Worm (Caenorhabditis elegans) whole organism, young adult: ENCODE results near the gene srw-77.

Experiments
- B0261.1 ChIP-seq: sonication (generic microtip); optimal IDR thresholded peaks from 2 replicates; lab custom pipeline; 2016; ENCODE audit warnings: mild to moderate bottlenecking, missing genetic modification characterization, moderate library complexity, missing compliant biosample characterization
- C17E4.6 ChIP-seq: fragments of 200-800 bp; sonication (Bioruptor generic); IDR thresholded peaks from 2 replicates; pipeline ENCODE4 v1.3.6; 2022; ENCODE audit warnings: missing genetic modification reagents, missing genetic modification characterization, missing compliant biosample characterization
- D2030.7 ChIP-seq: fragments of 200-800 bp; sonication (Bioruptor generic); IDR thresholded peaks from 2 replicates; pipeline ENCODE4 v1.3.6; 2022; ENCODE audit warnings: missing genetic modification reagents, missing genetic modification characterization, missing compliant biosample characterization
- F57C9.4 ChIP-seq: sonication (generic microtip); optimal IDR thresholded peaks from 2 replicates; lab custom pipeline; 2017; ENCODE audit warnings: mild to moderate bottlenecking, missing genetic modification characterization, missing compliant biosample characterization
- Y53G8AR.9 ChIP-seq: fragments of 200-800 bp; sonication (Bioruptor generic); conservative IDR thresholded peaks from 2 replicates; pipeline ENCODE4 v1.3.6; 2022; ENCODE audit warnings: missing genetic modification reagents, missing genetic modification characterization, missing compliant biosample characterization
- Y79H2A.3 ChIP-seq: fragments of 200-800 bp; sonication (Bioruptor generic); conservative IDR thresholded peaks from 2 replicates; pipeline ENCODE4 v1.3.6; 2022; ENCODE audit warnings: missing genetic modification reagents, missing genetic modification characterization, missing compliant biosample characterization
- ama-1 ChIP-seq, 3 experiments: fragments of 150-350 bp in 1 of 3; sonication (generic microtip) in 2 of 3; optimal IDR thresholded peaks; 2 replicates each; lab custom pipeline; 2014 to 2018; ENCODE audit warnings: missing biosample characterization in 2 of 3, missing genetic modification characterization in 2 of 3, missing genetic modification reagents in 2 of 3
- attf-3 ChIP-seq: fragments of 200-800 bp; sonication (Bioruptor generic); conservative IDR thresholded peaks from 2 replicates; pipeline ENCODE4 v1.3.6; 2022; ENCODE audit warnings: missing genetic modification reagents, missing genetic modification characterization, missing compliant biosample characterization
- attf-5 ChIP-seq: fragments of 200-800 bp; sonication (Bioruptor generic); optimal IDR thresholded peaks from 2 replicates; lab custom pipeline; 2018; ENCODE audit warnings: mild to moderate bottlenecking, missing genetic modification characterization, missing compliant biosample characterization
- attf-6 ChIP-seq: fragments of 200-800 bp; sonication (Bioruptor generic); IDR thresholded peaks from 2 replicates; pipeline ENCODE4 v1.3.6; 2022; ENCODE audit warnings: missing genetic modification reagents, missing genetic modification characterization, missing compliant biosample characterization
- bed-1 ChIP-seq: fragments of 200-800 bp; sonication (Bioruptor generic); IDR thresholded peaks from 2 replicates; pipeline ENCODE4 v1.3.6; 2022; ENCODE audit warnings: missing genetic modification reagents, missing genetic modification characterization, missing compliant biosample characterization
- cebp-2 ChIP-seq: fragments of 200-800 bp; sonication (Bioruptor generic); IDR thresholded peaks from 2 replicates; pipeline ENCODE4 v1.3.6; 2022; ENCODE audit warnings: missing genetic modification characterization, missing compliant biosample characterization
- ceh-27 ChIP-seq: fragments of 200-800 bp; sonication (Bioruptor generic); optimal IDR thresholded peaks from 2 replicates; lab custom pipeline; 2018; ENCODE audit warnings: mild to moderate bottlenecking, missing genetic modification characterization, moderate library complexity, missing compliant biosample characterization
- die-1 ChIP-seq: sonication (generic microtip); optimal IDR thresholded peaks from 2 replicates; lab custom pipeline; 2016; ENCODE audit warnings: missing genotype, mild to moderate bottlenecking, missing genetic modification characterization, missing compliant biosample characterization
- dox-1 ChIP-seq: fragments of 200-800 bp; sonication (Bioruptor generic); IDR thresholded peaks from 2 replicates; pipeline ENCODE4 v1.3.6; 2022; ENCODE audit warnings: missing genetic modification reagents, missing genetic modification characterization, missing compliant biosample characterization
- ekl-4 ChIP-seq: fragments of 200-800 bp; sonication (Bioruptor generic); IDR thresholded peaks from 2 replicates; pipeline ENCODE4 v1.3.6; 2022; ENCODE audit warnings: missing genetic modification reagents, missing genetic modification characterization, missing compliant biosample characterization
- him-1 ChIP-seq: sonication (generic microtip); optimal IDR thresholded peaks from 2 replicates; lab custom pipeline; 2016; ENCODE audit warnings: missing genotype, missing genetic modification reagents, missing genetic modification characterization, missing compliant biosample characterization
- hmg-1.2 ChIP-seq: fragments of 200-800 bp; sonication (Bioruptor generic); IDR thresholded peaks from 2 replicates; pipeline ENCODE4 v1.3.6; 2022; ENCODE audit warnings: missing genetic modification reagents, missing genetic modification characterization, missing compliant biosample characterization
- hrde-1 ChIP-seq: sonication (generic microtip); optimal IDR thresholded peaks from 2 replicates; lab custom pipeline; 2016; ENCODE audit warnings: missing genetic modification characterization, mild to moderate bottlenecking, missing compliant biosample characterization, moderate library complexity, missing genotype, missing genetic modification reagents, borderline replicate concordance
- lag-1 ChIP-seq: fragments of 200-800 bp; sonication (Bioruptor generic); IDR thresholded peaks from 2 replicates; pipeline ENCODE4 v1.3.6; 2022; ENCODE audit warnings: missing genetic modification reagents, missing genetic modification characterization, missing compliant biosample characterization
- lin-26 ChIP-seq: fragments of 200-800 bp; sonication (Bioruptor generic); IDR thresholded peaks from 2 replicates; pipeline ENCODE4 v1.3.6; 2022; ENCODE audit warnings: missing genetic modification reagents, missing genetic modification characterization, missing compliant biosample characterization
- lin-35 ChIP-seq, 3 experiments: fragments of 150-350 bp in 2 of 3; sonication (generic microtip) in 1 of 3; optimal IDR thresholded peaks; 2 replicates each; lab custom pipeline; 2014 to 2018; ENCODE audit warnings: missing biosample characterization in 3 of 3, missing genetic modification characterization in 3 of 3, missing genetic modification reagents in 3 of 3
- lin-40 ChIP-seq: sonication (generic microtip); optimal IDR thresholded peaks from 2 replicates; lab custom pipeline; 2016; ENCODE audit warnings: missing genetic modification characterization, mild to moderate bottlenecking, missing compliant biosample characterization, missing genotype, missing genetic modification reagents
- lir-1 ChIP-seq: fragments of 200-800 bp; sonication (Bioruptor generic); conservative IDR thresholded peaks from 2 replicates; pipeline ENCODE4 v1.3.6; 2022; ENCODE audit warnings: missing genetic modification reagents, missing genetic modification characterization, missing compliant biosample characterization
- nhr-80 ChIP-seq: sonication (generic microtip); optimal IDR thresholded peaks from 2 replicates; lab custom pipeline; 2016; ENCODE audit warnings: missing genetic modification characterization, missing compliant biosample characterization
- repo-1 ChIP-seq: sonication (generic microtip); optimal IDR thresholded peaks from 2 replicates; lab custom pipeline; 2017; ENCODE audit warnings: mild to moderate bottlenecking, missing genetic modification characterization, missing compliant biosample characterization
- rpc-1 ChIP-seq, 2 experiments: fragments of 150-350 bp in 1 of 2; sonication (generic microtip) in 1 of 2; optimal IDR thresholded peaks; 2 replicates each; lab custom pipeline; 2014 to 2018; ENCODE audit warnings: missing biosample characterization in 1 of 2, missing genetic modification characterization in 1 of 2, missing genetic modification reagents in 1 of 2, missing genotype in 1 of 2
- snpc-1.3 ChIP-seq: sonication (generic microtip); optimal IDR thresholded peaks from 2 replicates; lab custom pipeline; 2017; ENCODE audit warnings: missing genetic modification characterization, mild to moderate bottlenecking, missing compliant biosample characterization, antibody characterized with exemption, moderate library complexity, missing genotype, missing genetic modification reagents; ENCODE audit not compliant: insufficient read depth
- snpc-4 ChIP-seq, 5 experiments: fragments of 150-350 bp in 1 of 5; sonication (generic microtip) in 4 of 5; optimal IDR thresholded peaks; 2 replicates each; lab custom pipeline; 2014 to 2018; ENCODE audit warnings: missing genetic modification characterization in 5 of 5, missing biosample characterization in 3 of 5, antibody characterized with exemption in 2 of 5, mild to moderate bottlenecking in 2 of 5, missing compliant biosample characterization in 2 of 5, missing genotype in 2 of 5, moderate library complexity in 2 of 5, missing genetic modification reagents in 1 of 5
- somi-1 ChIP-seq: fragments of 200-800 bp; sonication (Bioruptor generic); optimal IDR thresholded peaks from 2 replicates; lab custom pipeline; 2018; ENCODE audit warnings: mild to moderate bottlenecking, missing genetic modification characterization, missing compliant biosample characterization
- tbp1 ChIP-seq: fragments of 200-800 bp; sonication (Bioruptor generic); optimal IDR thresholded peaks from 2 replicates; lab custom pipeline; 2018; ENCODE audit warnings: mild to moderate bottlenecking, missing genetic modification characterization, missing compliant biosample characterization
- xnd-1 ChIP-seq: sonication (generic microtip); optimal IDR thresholded peaks from 2 replicates; lab custom pipeline; 2016; ENCODE audit warnings: missing genotype, missing genetic modification reagents, missing genetic modification characterization, missing compliant biosample characterization
- zfh-2 ChIP-seq: fragments of 200-800 bp; sonication (Bioruptor generic); conservative IDR thresholded peaks from 2 replicates; pipeline ENCODE4 v1.3.6; 2022; ENCODE audit warnings: missing genetic modification reagents, missing genetic modification characterization, missing compliant biosample characterization
- ztf-6 ChIP-seq: fragments of 200-800 bp; sonication (Bioruptor generic); IDR thresholded peaks from 2 replicates; pipeline ENCODE4 v1.3.6; 2022; ENCODE audit warnings: missing genetic modification reagents, missing genetic modification characterization, missing compliant biosample characterization

srw-77 gene

DNA sequence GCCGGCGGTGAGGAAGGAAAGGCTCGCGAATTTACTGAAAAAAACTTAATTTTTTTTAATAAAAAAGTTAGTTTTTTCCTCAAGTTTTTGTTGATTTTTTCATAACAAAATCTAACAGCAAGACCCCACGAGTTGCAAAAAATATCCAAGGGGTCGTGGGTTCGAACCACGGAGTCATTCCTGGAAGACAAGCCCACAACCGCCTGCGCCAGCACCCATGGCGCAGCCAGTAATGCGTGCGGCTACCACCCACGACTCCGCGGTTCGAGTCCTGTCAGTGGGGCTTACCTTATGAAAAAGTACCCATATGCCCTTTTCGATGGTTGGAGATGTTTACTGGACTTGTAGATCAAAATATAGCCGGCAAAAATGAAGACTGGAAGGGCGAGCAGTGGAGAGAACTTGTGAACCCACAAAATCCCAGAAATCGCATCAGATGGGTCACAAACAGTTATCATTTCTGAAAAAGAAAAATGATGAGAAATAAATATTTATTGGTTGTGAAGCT is 20.6 kb downstream of the srw-77 start, which contains the start of gene Y70C5A.2 (continued):
- TF ChIP-seq hrde-1 (tag; lab: Kevin White, UChicago) (no peak), die-1 (tag; lab: Kevin White, UChicago) (no peak), Y79H2A.3 (GFP tag; lab: Robert Waterston, UW) (no peak), somi-1 (GFP tag; lab: Kevin White, UChicago) (no peak), tbp1 (GFP tag; lab: Kevin White, UChicago) (no peak), zfh-2 (GFP tag; lab: Robert Waterston, UW) (peak; percentile 52), bed-1 (GFP tag; lab: Robert Waterston, UW) (no peak), rpc-1 (optimal IDR thresholded peaks at IDR 0.05; lab: Kevin White, UChicago) (no peak), rpc-1 (tag; optimal IDR thresholded peaks at IDR 0.05; lab: Kevin White, UChicago) (peak; percentile 21), him-1 (tag; lab: Kevin White, UChicago) (no peak), repo-1 (tag; lab: Kevin White, UChicago) (no peak), lin-35 (GFP tag; optimal IDR thresholded peaks at IDR 0.05; lab: Kevin White, UChicago) (no peak), dox-1 (GFP tag; lab: Robert Waterston, UW) (peak; percentile 10; the same call in 1 of the 2 replicates)

DNA sequence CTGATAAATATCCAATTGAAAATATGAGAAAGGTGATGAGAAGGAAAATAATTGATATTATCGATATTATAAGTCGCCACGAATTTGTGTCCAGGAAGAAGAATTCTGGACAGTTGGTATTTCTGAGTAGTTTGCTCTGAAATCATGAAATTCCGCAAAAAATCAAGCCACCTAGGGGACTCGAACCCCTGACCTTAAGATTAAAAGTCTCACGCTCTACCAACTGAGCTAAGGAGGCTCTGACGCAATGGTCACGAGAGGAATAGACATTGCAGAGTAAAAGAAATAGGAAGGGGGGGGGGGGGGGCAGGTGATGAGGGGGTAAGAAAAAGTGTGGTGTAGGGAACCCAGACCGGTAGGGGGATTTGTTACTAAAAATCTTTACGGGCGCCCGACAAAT is 21.6 kb downstream of the srw-77 start:
- TF ChIP-seq B0261.1 (tag; lab: Kevin White, UChicago): peak; percentile 82
- peak; percentile 61 for TF ChIP-seq rpc-1 (optimal IDR thresholded peaks at IDR 0.05; lab: Kevin White, UChicago)
- TF ChIP-seq rpc-1 (tag; optimal IDR thresholded peaks at IDR 0.05; lab: Kevin White, UChicago): peak; percentile 76
- peak; percentile 93 for TF ChIP-seq tbp1 (GFP tag; lab: Kevin White, UChicago)
- TF ChIP-seq snpc-4 (GFP tag; optimal IDR thresholded peaks at IDR 0.05; lab: Kevin White, UChicago): no peak
- TF ChIP-seq snpc-4 (tag; optimal IDR thresholded peaks at IDR 0.05; lab: Kevin White, UChicago): peak in 2 of 4 experiments; percentile 1 to 58
- TF ChIP-seq Y53G8AR.9 (GFP tag; lab: Robert Waterston, UW): no peak
- TF ChIP-seq attf-3 (GFP tag; lab: Robert Waterston, UW): no peak
- 0 out of 2 replicates have a peak, but pooled peaks have one; percentile 30 for TF ChIP-seq D2030.7 (GFP tag; lab: Robert Waterston, UW)
- TF ChIP-seq ama-1 (optimal IDR thresholded peaks at IDR 0.05; lab: Kevin White, UChicago): no peak
- TF ChIP-seq ama-1 (GFP tag; optimal IDR thresholded peaks at IDR 0.05; lab: Kevin White, UChicago): no peak
- peak; percentile 69; the same call in 1 of the 2 replicates for TF ChIP-seq lin-26 (GFP tag; lab: Robert Waterston, UW)
- TF ChIP-seq dox-1 (GFP tag; lab: Robert Waterston, UW): peak; percentile 60; the same call in 1 of the 2 replicates
- TF ChIP-seq hmg-1.2 (GFP tag; lab: Robert Waterston, UW): peak; percentile 28; the same call in 1 of the 2 replicates
- TF ChIP-seq attf-6 (GFP tag; lab: Robert Waterston, UW): peak; percentile 79
- peak; percentile 29 for TF ChIP-seq attf-5 (GFP tag; lab: Kevin White, UChicago)
- TF ChIP-seq die-1 (tag; lab: Kevin White, UChicago): peak; percentile 33
- peak; percentile 83 for TF ChIP-seq him-1 (tag; lab: Kevin White, UChicago)
- 0 out of 2 replicates have a peak, but pooled peaks have one; percentile 28 for TF ChIP-seq cebp-2
- TF ChIP-seq lag-1 (GFP tag; lab: Robert Waterston, UW): 0 out of 2 replicates have a peak, but pooled peaks have one; percentile 43
- peak; percentile 18 for TF ChIP-seq ceh-27 (GFP tag; lab: Kevin White, UChicago)
- TF ChIP-seq lir-1 (GFP tag; lab: Robert Waterston, UW): no peak

DNA sequence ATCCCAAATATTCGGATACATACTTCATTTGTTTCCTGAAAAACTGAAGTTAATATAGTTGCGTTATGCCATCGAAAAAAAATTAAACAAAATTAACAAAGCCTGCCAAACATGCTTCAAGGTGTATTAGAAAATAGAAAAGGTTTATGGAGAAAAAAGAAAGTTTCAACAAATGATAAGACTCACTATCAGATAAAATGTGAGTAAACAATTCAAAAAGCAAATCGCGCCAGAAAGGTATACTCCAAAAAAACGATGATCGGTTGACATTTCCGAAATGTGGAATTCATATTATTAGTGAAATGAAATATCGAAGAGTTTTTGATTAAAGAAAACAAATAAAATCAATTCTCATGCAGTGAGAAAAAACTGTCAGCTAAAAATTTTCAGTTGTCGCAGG is 22.6 kb downstream of the srw-77 start, which contains the start of gene Y70C5A.3:
Gene Y70C5A.3, minus strand, starts transcription at position 50 of the 400 bp plus-strand sequence.
- peak; percentile 22 for TF ChIP-seq nhr-80 (tag; lab: Kevin White, UChicago)
- TF ChIP-seq ztf-6 (GFP tag; lab: Robert Waterston, UW): no peak
- no peak for TF ChIP-seq lin-40
- TF ChIP-seq F57C9.4 (tag; lab: Kevin White, UChicago): no peak
- TF ChIP-seq die-1 (tag; lab: Kevin White, UChicago): no peak
- no peak for TF ChIP-seq snpc-1.3 (tag; lab: Kevin White, UChicago)
- no peak for TF ChIP-seq xnd-1
- TF ChIP-seq ekl-4 (GFP tag; lab: Robert Waterston, UW): no peak
- TF ChIP-seq C17E4.6 (GFP tag; lab: Robert Waterston, UW): no peak
